Worm (Caenorhabditis elegans) whole organism, late embryonic: ENCODE data around the gene din-1.

Source experiments
- ama-1 ChIP-seq: fragments of 150-350 bp; optimal IDR thresholded peaks from 2 replicates; lab custom pipeline; 2014
- ceh-19 ChIP-seq: fragments of 200-800 bp; sonication (Bioruptor generic); optimal IDR thresholded peaks from 2 replicates; lab custom pipeline; 2018; ENCODE audit warnings: mild to moderate bottlenecking, missing genetic modification characterization, missing compliant biosample characterization
- ceh-22 ChIP-seq: sonication (generic microtip); optimal IDR thresholded peaks from 2 replicates; lab custom pipeline; 2017; ENCODE audit warnings: missing biosample characterization, missing genetic modification characterization
- ceh-34 ChIP-seq: sonication (generic microtip); optimal IDR thresholded peaks from 2 replicates; lab custom pipeline; 2016; ENCODE audit warnings: mild to moderate bottlenecking, missing genetic modification characterization, missing compliant biosample characterization
- ceh-48 ChIP-seq: sonication (generic microtip); optimal IDR thresholded peaks from 2 replicates; lab custom pipeline; 2016; ENCODE audit warnings: missing genetic modification characterization, inconsistent platforms, missing compliant biosample characterization
- fkh-10 ChIP-seq: fragments of 150-350 bp; optimal IDR thresholded peaks from 2 replicates; lab custom pipeline; 2014; ENCODE audit warnings: missing biosample characterization, missing genetic modification reagents, missing genetic modification characterization
- lim-6 ChIP-seq: sonication (generic microtip); optimal IDR thresholded peaks from 2 replicates; lab custom pipeline; 2016; ENCODE audit warnings: missing genetic modification characterization, missing compliant biosample characterization
- nhr-11 ChIP-seq: fragments of 150-350 bp; optimal IDR thresholded peaks from 2 replicates; lab custom pipeline; 2014; ENCODE audit warnings: missing biosample characterization, missing genetic modification characterization
- pag-3 ChIP-seq: sonication (generic microtip); optimal IDR thresholded peaks from 2 replicates; lab custom pipeline; 2016; ENCODE audit warnings: missing compliant biosample characterization, missing genetic modification characterization, borderline replicate concordance
- pha-4 ChIP-seq: fragments of 150-350 bp; optimal IDR thresholded peaks from 2 replicates; lab custom pipeline; 2018; ENCODE audit warnings: missing biosample characterization, missing genetic modification reagents, missing genetic modification characterization
- unc-86 ChIP-seq: sonication (generic microtip); optimal IDR thresholded peaks from 2 replicates; lab custom pipeline; 2016; ENCODE audit warnings: missing genetic modification characterization, missing compliant biosample characterization

ce11 chrII:11611462-11611861 lies 21.9 kb downstream of the din-1 start:
- TF ChIP-seq ceh-34 (tag; lab: Kevin White, UChicago) (no peak), ama-1 (lab: Kevin White, UChicago) (no peak), lim-6 (tag; lab: Kevin White, UChicago) (no peak), unc-86 (tag; lab: Kevin White, UChicago) (no peak), ceh-19 (GFP tag; lab: Kevin White, UChicago) (no peak), pag-3 (tag; lab: Kevin White, UChicago) (no peak), ceh-48 (tag; lab: Kevin White, UChicago) (no peak), ceh-22 (tag; lab: Kevin White, UChicago) (no peak), fkh-10 (no peak), pha-4 (no peak), nhr-11 (no peak)
